Worm (Caenorhabditis elegans): Measurements from ENCODE around the gene ncl-1.

DNA sequence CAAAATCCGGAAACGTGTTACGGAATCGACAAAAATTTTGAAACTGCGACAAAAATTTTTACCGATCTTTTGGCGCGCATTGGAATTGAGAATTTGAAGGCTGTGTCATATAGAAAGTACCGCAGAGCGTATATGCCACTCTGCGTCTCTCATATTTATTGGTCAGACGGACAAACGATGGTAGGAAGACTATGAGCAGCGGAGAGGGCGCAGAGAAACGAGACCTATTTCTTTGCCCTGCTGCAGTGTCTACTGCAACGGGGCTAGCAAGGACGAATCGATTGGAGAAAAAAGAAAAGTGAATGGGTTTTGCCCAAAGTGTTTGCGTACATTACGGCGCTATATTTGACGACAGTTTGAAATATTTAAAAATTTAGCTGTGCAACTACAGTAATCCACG lies 9.5 kb upstream of the ncl-1 start:
- TF ChIP-seq pqm-1 (tag; optimal IDR thresholded peaks at IDR 0.05) (no peak), ceh-62 (tag; optimal IDR thresholded peaks at IDR 0.05) (no peak)

Data from whole organism, L4 larva.